Fruit fly (Drosophila melanogaster) whole organism, embryonic: ENCODE measurements around the gene Sur.

Experiments used
- ATbp ChIP-seq: fragments of 200-800 bp; sonication (Bioruptor generic); optimal IDR thresholded peaks from 2 replicates; lab custom pipeline; 2017; ENCODE audit warnings: missing biosample characterization, mild to moderate bottlenecking, missing genetic modification characterization, missing genetic modification reagents
- Adf1 ChIP-seq: fragments of 200-800 bp; sonication (Bioruptor generic); IDR thresholded peaks from 2 replicates; pipeline ENCODE4 v1.3.6; 2022; ENCODE audit warnings: missing biosample characterization, missing genetic modification characterization
- CG10959 ChIP-seq: fragments of 200-800 bp; sonication (Bioruptor generic); IDR thresholded peaks from 2 replicates; pipeline ENCODE4 v1.3.6; 2022; ENCODE audit warnings: missing biosample characterization, missing genetic modification characterization
- CG11247 ChIP-seq: fragments of 200-800 bp; sonication (Bioruptor generic); IDR thresholded peaks from 2 replicates; pipeline ENCODE4 v1.3.6; 2022; ENCODE audit warnings: missing biosample characterization, missing genetic modification characterization
- CG11696 ChIP-seq: fragments of 200-800 bp; sonication (Bioruptor generic); IDR thresholded peaks from 2 replicates; pipeline ENCODE4 v1.3.6; 2022; ENCODE audit warnings: missing biosample characterization, missing genetic modification characterization
- CG12219 ChIP-seq: fragments of 200-800 bp; sonication (Bioruptor generic); optimal IDR thresholded peaks from 3 replicates; lab custom pipeline; 2018; ENCODE audit warnings: missing biosample characterization, mild to moderate bottlenecking, missing genetic modification characterization
- CG12659 ChIP-seq: fragments of 200-800 bp; sonication (Bioruptor generic); optimal IDR thresholded peaks from 3 replicates; lab custom pipeline; 2017; ENCODE audit warnings: mild to moderate bottlenecking, missing biosample characterization, missing genetic modification reagents, missing genetic modification characterization
- CG13123 ChIP-seq: fragments of 200-800 bp; sonication (Bioruptor generic); optimal IDR thresholded peaks from 2 replicates; lab custom pipeline; 2016; ENCODE audit warnings: missing biosample characterization, missing genetic modification characterization
- CG1529 ChIP-seq: fragments of 200-800 bp; sonication (Bioruptor generic); optimal IDR thresholded peaks from 3 replicates; lab custom pipeline; 2018; ENCODE audit warnings: missing biosample characterization, missing genetic modification characterization
- CG1602 ChIP-seq: fragments of 200-800 bp; sonication (Bioruptor generic); optimal IDR thresholded peaks from 3 replicates; lab custom pipeline; 2016; ENCODE audit warnings: missing biosample characterization, missing genetic modification characterization
- CG17328 ChIP-seq: fragments of 200-800 bp; sonication (Bioruptor generic); IDR thresholded peaks from 2 replicates; pipeline ENCODE4 v1.3.6; 2022; ENCODE audit warnings: missing biosample characterization, missing genetic modification characterization
- CG2199 ChIP-seq: fragments of 200-800 bp; sonication (Bioruptor generic); IDR thresholded peaks from 3 replicates; pipeline ENCODE4 v1.3.6; 2022; ENCODE audit warnings: missing biosample characterization, missing genetic modification characterization
- CG31224 ChIP-seq: fragments of 200-800 bp; sonication (Bioruptor generic); IDR thresholded peaks from 2 replicates; pipeline ENCODE4 v1.3.6; 2022; ENCODE audit warnings: missing biosample characterization, missing genetic modification characterization
- CG4617 ChIP-seq: fragments of 200-800 bp; sonication (Bioruptor generic); optimal IDR thresholded peaks from 3 replicates; lab custom pipeline; 2016; ENCODE audit warnings: missing biosample characterization, missing genetic modification characterization, borderline replicate concordance
- CG8359 ChIP-seq: fragments of 200-800 bp; sonication (Bioruptor generic); optimal IDR thresholded peaks from 2 replicates; lab custom pipeline; 2017; ENCODE audit warnings: missing biosample characterization, mild to moderate bottlenecking, missing genetic modification characterization, borderline replicate concordance
- CG9817 ChIP-seq: fragments of 200-800 bp; sonication (Bioruptor generic); optimal IDR thresholded peaks from 2 replicates; lab custom pipeline; 2018; ENCODE audit warnings: missing biosample characterization, mild to moderate bottlenecking, missing genetic modification characterization, moderate library complexity
- Dbx ChIP-seq: fragments of 200-800 bp; sonication (Bioruptor generic); IDR thresholded peaks from 3 replicates; pipeline ENCODE4 v1.3.6; 2022; ENCODE audit warnings: missing biosample characterization, missing genetic modification characterization
- Deaf1 ChIP-seq: fragments of 200-800 bp; optimal IDR thresholded peaks from 3 replicates; lab custom pipeline; 2019; ENCODE audit warnings: missing biosample characterization, mild to moderate bottlenecking, missing genetic modification characterization, moderate library complexity
- Dfd ChIP-seq, 2 experiments: fragments of >200 bp; optimal IDR thresholded peaks; 2 replicates each; lab custom pipeline; 2017; ENCODE audit warnings: missing biosample characterization in 2 of 2, missing genetic modification characterization in 2 of 2
- Dip2 ChIP-seq: fragments of 200-800 bp; sonication (Bioruptor generic); IDR thresholded peaks from 2 replicates; pipeline ENCODE4 v1.3.6; 2022; ENCODE audit warnings: missing biosample characterization, missing genetic modification characterization
- E2f1 ChIP-seq: fragments of 200-800 bp; sonication (Bioruptor generic); IDR thresholded peaks from 2 replicates; pipeline ENCODE4 v1.3.6; 2022; ENCODE audit warnings: missing biosample characterization, missing genetic modification characterization
- Ets97D ChIP-seq: fragments of 200-800 bp; sonication (Bioruptor generic); optimal IDR thresholded peaks from 3 replicates; lab custom pipeline; 2016; ENCODE audit warnings: missing biosample characterization, missing genetic modification characterization
- Fer1 ChIP-seq: fragments of 200-800 bp; sonication (Bioruptor generic); optimal IDR thresholded peaks from 2 replicates; lab custom pipeline; 2017; ENCODE audit warnings: missing biosample characterization, mild to moderate bottlenecking, missing genetic modification characterization
- Fer2 ChIP-seq: fragments of 200-800 bp; sonication (Bioruptor generic); optimal IDR thresholded peaks from 2 replicates; lab custom pipeline; 2018; ENCODE audit warnings: missing biosample characterization, mild to moderate bottlenecking, missing genetic modification characterization, moderate library complexity
- Gsc ChIP-seq: fragments of 200-800 bp; sonication (Bioruptor generic); IDR thresholded peaks from 2 replicates; pipeline ENCODE4 v1.3.6; 2022; ENCODE audit warnings: missing biosample characterization, missing genetic modification characterization
- HmgZ ChIP-seq: fragments of 200-800 bp; sonication (Bioruptor generic); optimal IDR thresholded peaks from 2 replicates; lab custom pipeline; 2018; ENCODE audit warnings: missing biosample characterization, mild to moderate bottlenecking, missing genetic modification characterization
- Lim3 ChIP-seq: fragments of 200-800 bp; sonication (Bioruptor generic); IDR thresholded peaks from 2 replicates; pipeline ENCODE4 v1.3.6; 2022; ENCODE audit warnings: missing biosample characterization, missing genetic modification characterization
- NC2β ChIP-seq: fragments of 200-800 bp; sonication (Bioruptor generic); optimal IDR thresholded peaks from 2 replicates; lab custom pipeline; 2016; ENCODE audit warnings: missing biosample characterization, missing genetic modification characterization
- Nf-YA ChIP-seq: fragments of 200-800 bp; sonication (Bioruptor generic); IDR thresholded peaks from 2 replicates; pipeline ENCODE4 v1.3.6; 2022; ENCODE audit warnings: missing biosample characterization, missing genetic modification characterization
- NfI ChIP-seq: fragments of 200-800 bp; sonication (Bioruptor generic); optimal IDR thresholded peaks from 3 replicates; lab custom pipeline; 2018; ENCODE audit warnings: missing biosample characterization, mild to moderate bottlenecking, missing genetic modification characterization, moderate library complexity
- Oaz ChIP-seq: fragments of 200-800 bp; sonication (Bioruptor generic); IDR thresholded peaks from 2 replicates; pipeline ENCODE4 v1.3.6; 2022; ENCODE audit warnings: missing biosample characterization, missing genetic modification characterization
- Opbp ChIP-seq: fragments of 200-800 bp; sonication (Bioruptor generic); IDR thresholded peaks from 3 replicates; pipeline ENCODE4 v1.3.6; 2022; ENCODE audit warnings: missing biosample characterization, missing genetic modification characterization; ENCODE audit not compliant: partially characterized antibody
- Ravus ChIP-seq: fragments of 200-800 bp; sonication (Bioruptor generic); IDR thresholded peaks from 2 replicates; pipeline ENCODE4 v1.3.6; 2022; ENCODE audit warnings: missing biosample characterization, missing genetic modification characterization
- Six4 ChIP-seq: fragments of 200-800 bp; sonication (Bioruptor generic); optimal IDR thresholded peaks from 2 replicates; lab custom pipeline; 2016; ENCODE audit warnings: missing biosample characterization, missing genetic modification characterization
- Xbp1 ChIP-seq: fragments of 200-800 bp; sonication (Bioruptor generic); optimal IDR thresholded peaks from 3 replicates; lab custom pipeline; 2016; ENCODE audit warnings: missing biosample characterization, mild to moderate bottlenecking, missing genetic modification characterization
- YL-1 ChIP-seq: fragments of 200-800 bp; sonication (Bioruptor generic); optimal IDR thresholded peaks from 3 replicates; lab custom pipeline; 2017; ENCODE audit warnings: missing biosample characterization, mild to moderate bottlenecking, missing genetic modification characterization
- ase ChIP-seq: fragments of 200-800 bp; sonication (Bioruptor generic); IDR thresholded peaks from 3 replicates; pipeline ENCODE4 v1.3.6; 2022; ENCODE audit warnings: missing biosample characterization, missing genetic modification characterization
- br ChIP-seq: fragments of >200 bp; optimal IDR thresholded peaks from 2 replicates; lab custom pipeline; 2017
- caup ChIP-seq: fragments of 200-800 bp; sonication (Bioruptor generic); optimal IDR thresholded peaks from 3 replicates; lab custom pipeline; 2017; ENCODE audit warnings: missing biosample characterization, mild to moderate bottlenecking, missing genetic modification characterization, moderate library complexity; ENCODE audit not compliant: severe bottlenecking
- emc ChIP-seq: fragments of 200-800 bp; sonication (Bioruptor generic); optimal IDR thresholded peaks from 2 replicates; lab custom pipeline; 2016; ENCODE audit warnings: missing biosample characterization, missing genetic modification characterization
- fru ChIP-seq: fragments of >200 bp; optimal IDR thresholded peaks from 2 replicates; lab custom pipeline; 2017
- h ChIP-seq: fragments of >200 bp; optimal IDR thresholded peaks from 2 replicates; lab custom pipeline; 2017
- ind ChIP-seq: fragments of 200-800 bp; sonication (Bioruptor generic); optimal IDR thresholded peaks from 3 replicates; lab custom pipeline; 2016; ENCODE audit warnings: missing biosample characterization, missing genetic modification characterization
- lov ChIP-seq, 2 experiments: fragments of 200-800 bp in 1 of 2; fragments of >200 bp in 1 of 2; sonication (Bioruptor generic) in 1 of 2; IDR thresholded peaks in 1 of 2; optimal IDR thresholded peaks in 1 of 2; 2 replicates in 1 of 2; 3 replicates in 1 of 2; pipeline versions ENCODE4 v1.3.6 to Lab custom; 2017 to 2022; ENCODE audit warnings: missing biosample characterization in 1 of 2, missing genetic modification characterization in 1 of 2
- sens-2 ChIP-seq: fragments of 200-800 bp; sonication (Bioruptor generic); IDR thresholded peaks from 2 replicates; pipeline ENCODE4 v1.3.6; 2022; ENCODE audit warnings: missing biosample characterization, missing genetic modification characterization
- sisA ChIP-seq: fragments of 200-800 bp; sonication (Bioruptor generic); IDR thresholded peaks from 2 replicates; pipeline ENCODE4 v1.3.6; 2022; ENCODE audit warnings: missing biosample characterization, missing genetic modification characterization
- tin ChIP-seq: fragments of 200-800 bp; sonication (Bioruptor generic); optimal IDR thresholded peaks from 3 replicates; lab custom pipeline; 2016; ENCODE audit warnings: missing biosample characterization, missing genetic modification characterization
- tll ChIP-seq, 2 experiments: fragments of 200-800 bp in 1 of 2; fragments of >200 bp in 1 of 2; sonication (Bioruptor generic) in 1 of 2; optimal IDR thresholded peaks; 2 replicates each; lab custom pipeline; 2017 to 2019; ENCODE audit warnings: missing biosample characterization in 2 of 2, missing genetic modification characterization in 2 of 2, mild to moderate bottlenecking in 1 of 2, moderate library complexity in 1 of 2
- tna ChIP-seq: fragments of 200-800 bp; sonication (Bioruptor generic); IDR thresholded peaks from 2 replicates; pipeline ENCODE4 v1.3.6; 2022; ENCODE audit warnings: missing biosample characterization, missing genetic modification characterization; ENCODE audit not compliant: partially characterized antibody
- trem ChIP-seq: fragments of 200-800 bp; optimal IDR thresholded peaks from 3 replicates; lab custom pipeline; 2019; ENCODE audit warnings: missing biosample characterization, mild to moderate bottlenecking, missing genetic modification characterization, moderate library complexity
- tup ChIP-seq: fragments of 200-800 bp; sonication (Bioruptor generic); optimal IDR thresholded peaks from 2 replicates; lab custom pipeline; 2016; ENCODE audit warnings: missing biosample characterization, mild to moderate bottlenecking, missing genetic modification characterization, moderate library complexity
- z ChIP-seq: fragments of 200-800 bp; sonication (Bioruptor generic); IDR thresholded peaks from 3 replicates; pipeline ENCODE4 v1.3.6; 2022; ENCODE audit warnings: missing biosample characterization, missing genetic modification characterization

The Sur gene

DNA sequence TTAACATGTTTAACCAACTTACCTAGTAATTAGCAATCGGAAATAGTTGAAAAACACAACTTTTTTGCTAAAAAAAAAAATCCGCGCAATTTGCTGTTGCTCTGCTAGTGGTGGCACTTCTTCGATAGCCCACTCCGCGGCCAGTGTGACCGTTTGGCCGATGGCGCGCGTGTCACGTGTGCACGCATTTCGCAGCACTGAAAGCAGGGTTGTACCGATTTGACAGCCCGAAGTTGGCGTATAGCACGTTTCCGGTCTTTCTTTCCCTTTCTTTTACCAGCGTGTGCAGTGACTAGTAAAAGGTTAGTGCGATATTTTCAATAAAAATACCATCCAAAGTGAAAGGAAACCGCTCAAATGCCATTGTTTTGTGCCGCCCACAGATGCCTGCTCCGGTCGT lies 1.9 kb upstream of the Sur start, which contains the start of the genes Ripalpha and RpL7 (continued):
- TF ChIP-seq caup (GFP tag; lab: Kevin White, UChicago) (peak; percentile 99), Fer1 (GFP tag; lab: Kevin White, UChicago) (peak; percentile 99), CG31224 (GFP tag; lab: Robert Waterston, UW) (peak; percentile 93), E2f1 (GFP tag; lab: Robert Waterston, UW) (peak; percentile 96), Oaz (GFP tag; lab: Robert Waterston, UW) (peak; percentile 92), Opbp (peak; percentile 98), Fer2 (tag; lab: Kevin White, UChicago) (peak; percentile 95), CG1602 (GFP tag; lab: Kevin White, UChicago) (peak; percentile 92), h (no peak), ind (GFP tag; lab: Kevin White, UChicago) (peak; percentile 94), CG10959 (GFP tag; lab: Robert Waterston, UW) (peak; percentile 93), CG11247 (peak; percentile 98), Ravus (GFP tag; lab: Robert Waterston, UW) (peak; percentile 82), fru (lab: Kevin White, UChicago) (no peak), sisA (peak; percentile 88), br (lab: Kevin White, UChicago) (no peak), Adf1 (peak; percentile 86), emc (GFP tag; lab: Kevin White, UChicago) (peak; percentile 98), lov (optimal IDR thresholded peaks at IDR 0.05; lab: Kevin White, UChicago) (no peak), lov (GFP tag; IDR thresholded peaks at IDR 0.05; lab: Robert Waterston, UW) (peak; percentile 99), Dip2 (GFP tag; lab: Robert Waterston, UW) (no peak), tna (GFP tag; lab: Robert Waterston, UW) (peak; percentile 92), ase (GFP tag; lab: Robert Waterston, UW) (peak; percentile 94), tll (GFP tag; optimal IDR thresholded peaks at IDR 0.05; lab: Kevin White, UChicago) (peak in 1 of 2 experiments; percentile 72), CG13123 (GFP tag; lab: Kevin White, UChicago) (peak; percentile 97), trem (tag; lab: Kevin White, UChicago) (peak; percentile 91), Gsc (GFP tag; lab: Robert Waterston, UW) (no peak), CG12659 (GFP tag; lab: Kevin White, UChicago) (peak; percentile 100), CG1529 (GFP tag; lab: Kevin White, UChicago) (peak; percentile 95), Dfd (GFP tag; optimal IDR thresholded peaks at IDR 0.05; lab: Kevin White, UChicago) (no peak), Ets97D (GFP tag; lab: Kevin White, UChicago) (peak; percentile 100), HmgZ (tag; lab: Kevin White, UChicago) (peak; percentile 98), Six4 (GFP tag; lab: Kevin White, UChicago) (peak; percentile 89), z (GFP tag; lab: Robert Waterston, UW) (peak; percentile 75; the same call in 2 of the 3 replicates), NfI (GFP tag; lab: Kevin White, UChicago) (peak; percentile 99), YL-1 (peak; percentile 100), CG2199 (peak; percentile 96), CG9817 (tag; lab: Kevin White, UChicago) (peak; percentile 97), sens-2 (peak; percentile 96), Deaf1 (tag; lab: Kevin White, UChicago) (peak; percentile 70), CG8359 (GFP tag; lab: Kevin White, UChicago) (peak; percentile 89), tup (peak; percentile 97), NC2β (GFP tag; lab: Kevin White, UChicago) (peak; percentile 100), Xbp1 (GFP tag; lab: Kevin White, UChicago) (peak; percentile 98), tin (GFP tag; lab: Kevin White, UChicago) (peak; percentile 92), Lim3 (GFP tag; lab: Robert Waterston, UW) (no peak; the same call in 1 of the 2 replicates), Dbx (GFP tag; lab: Robert Waterston, UW) (peak; percentile 99), CG12219 (GFP tag; lab: Kevin White, UChicago) (peak; percentile 95), CG11696 (GFP tag; lab: Robert Waterston, UW) (peak; percentile 83), ATbp (GFP tag; lab: Kevin White, UChicago) (peak; percentile 98), CG4617 (GFP tag; lab: Kevin White, UChicago) (peak; percentile 99), Nf-YA (peak; percentile 93), CG17328 (peak; percentile 98)
